Worm (Caenorhabditis elegans): ENCODE data around the gene clec-254.

- no peak for TF ChIP-seq blmp-1 (tag; optimal IDR thresholded peaks at IDR 0.05; ENCODE audit: insufficient read depth)
- TF ChIP-seq nhr-237 (tag; optimal IDR thresholded peaks at IDR 0.05): no peak
Observed at ce11 chrV:18729324-18729924, 24.8 kb downstream of the clec-254 start, which contains the start of gene asp-19.

All from whole organism, L2 larva.